Worm (Caenorhabditis elegans) whole organism, L1 larva: ENCODE measurements around the gene B0244.15.
A peak's percentile ranks its signal among the peaks of the same experiment; 100 is the strongest.

Experiments used
- C16A3.4 ChIP-seq: fragments of 150-350 bp; optimal IDR thresholded peaks from 2 replicates; lab custom pipeline; 2014; ENCODE audit warnings: missing biosample characterization, missing genetic modification characterization
- aly-2 ChIP-seq: fragments of 150-350 bp; optimal IDR thresholded peaks from 2 replicates; lab custom pipeline; 2014; ENCODE audit warnings: missing biosample characterization, missing genetic modification characterization
- ceh-82 ChIP-seq, 3 experiments: fragments of 150-350 bp in 1 of 3; sonication (generic microtip) in 2 of 3; optimal IDR thresholded peaks; 2 replicates each; lab custom pipeline; 2014 to 2017; ENCODE audit warnings: missing biosample characterization in 3 of 3, missing genetic modification characterization in 3 of 3
- ceh-88 ChIP-seq: fragments of 200-800 bp; sonication (Bioruptor generic); IDR thresholded peaks from 2 replicates; pipeline ENCODE4 v1.3.6; 2022; ENCODE audit warnings: missing genetic modification characterization, missing compliant biosample characterization
- dsc-1 ChIP-seq: sonication (generic microtip); optimal IDR thresholded peaks from 2 replicates; lab custom pipeline; 2016; ENCODE audit warnings: mild to moderate bottlenecking, missing genetic modification characterization, missing compliant biosample characterization
- efl-1 ChIP-seq, 4 experiments: fragments of 150-350 bp; optimal IDR thresholded peaks in 3 of 4; peaks in 1 of 4; 1 replicate in 1 of 4; 2 replicates in 3 of 4; lab custom pipeline; 2014; ENCODE audit warnings: missing biosample characterization in 2 of 4, missing genetic modification characterization in 2 of 4, missing genetic modification reagents in 2 of 4
- egl-27 ChIP-seq, 2 experiments: fragments of 150-350 bp in 1 of 2; sonication (generic microtip); optimal IDR thresholded peaks; 3 replicates each; lab custom pipeline; 2017 to 2018; ENCODE audit warnings: missing biosample characterization in 2 of 2, missing genetic modification characterization in 2 of 2, missing genetic modification reagents in 2 of 2
- elt-2 ChIP-seq: sonication (generic microtip); optimal IDR thresholded peaks from 2 replicates; lab custom pipeline; 2016; ENCODE audit warnings: missing genetic modification characterization, mild to moderate bottlenecking, inconsistent platforms, missing compliant biosample characterization, missing genetic modification reagents
- elt-3 ChIP-seq, 6 experiments: fragments of 150-350 bp in 1 of 6; sonication (generic microtip); optimal IDR thresholded peaks; 2 replicates each; lab custom pipeline; 2017 to 2018; ENCODE audit warnings: missing biosample characterization in 6 of 6, missing genetic modification characterization in 6 of 6, inconsistent platforms in 1 of 6
- ets-5 ChIP-seq: fragments of 200-800 bp; sonication (Bioruptor generic); IDR thresholded peaks from 2 replicates; pipeline ENCODE4 v1.3.6; 2022; ENCODE audit warnings: missing genetic modification characterization, missing compliant biosample characterization
- fkh-10 ChIP-seq: sonication (generic microtip); optimal IDR thresholded peaks from 2 replicates; lab custom pipeline; 2017; ENCODE audit warnings: missing biosample characterization, missing genetic modification reagents, missing genetic modification characterization
- fkh-8 ChIP-seq: sonication (generic microtip); optimal IDR thresholded peaks from 2 replicates; lab custom pipeline; 2016; ENCODE audit warnings: mild to moderate bottlenecking, missing genetic modification characterization, missing compliant biosample characterization
- fos-1 ChIP-seq: fragments of 150-350 bp; optimal IDR thresholded peaks from 2 replicates; lab custom pipeline; 2014; ENCODE audit warnings: missing biosample characterization, missing genetic modification characterization
- grh-1 ChIP-seq: fragments of 200-800 bp; sonication (Bioruptor generic); IDR thresholded peaks from 2 replicates; pipeline ENCODE4 v1.3.6; 2022; ENCODE audit warnings: missing genetic modification reagents, missing genetic modification characterization, missing compliant biosample characterization
- hlh-4 ChIP-seq: sonication (generic microtip); optimal IDR thresholded peaks from 2 replicates; lab custom pipeline; 2016; ENCODE audit warnings: mild to moderate bottlenecking, missing genetic modification characterization, missing compliant biosample characterization
- irx-1 ChIP-seq: sonication (generic microtip); optimal IDR thresholded peaks from 2 replicates; lab custom pipeline; 2016; ENCODE audit warnings: missing genetic modification characterization, missing compliant biosample characterization
- jun-1 ChIP-seq: fragments of 150-350 bp; optimal IDR thresholded peaks from 2 replicates; lab custom pipeline; 2014; ENCODE audit warnings: missing biosample characterization, missing genetic modification reagents, missing genetic modification characterization
- lin-13 ChIP-seq: fragments of 150-350 bp; optimal IDR thresholded peaks from 2 replicates; lab custom pipeline; 2014; ENCODE audit warnings: missing biosample characterization, missing genetic modification reagents, missing genetic modification characterization
- lin-14 ChIP-seq: fragments of 200-800 bp; sonication (Bioruptor generic); optimal IDR thresholded peaks from 2 replicates; lab custom pipeline; 2018; ENCODE audit warnings: mild to moderate bottlenecking, missing genetic modification characterization, moderate library complexity, missing compliant biosample characterization
- lin-15B ChIP-seq: fragments of 150-350 bp; sonication (generic microtip); optimal IDR thresholded peaks from 3 replicates; lab custom pipeline; 2014; ENCODE audit warnings: missing biosample characterization, missing genetic modification characterization
- lin-35 ChIP-seq, 2 experiments: fragments of 150-350 bp; optimal IDR thresholded peaks; 2 replicates each; lab custom pipeline; 2014; ENCODE audit warnings: missing biosample characterization in 2 of 2, missing genetic modification characterization in 2 of 2, missing genetic modification reagents in 2 of 2
- lin-39 ChIP-seq: fragments of 150-350 bp; optimal IDR thresholded peaks from 2 replicates; lab custom pipeline; 2014; ENCODE audit warnings: missing biosample characterization, missing genetic modification reagents, missing genetic modification characterization
- lsy-2 ChIP-seq, 2 experiments: fragments of 150-350 bp; optimal IDR thresholded peaks; 2 replicates each; lab custom pipeline; 2014; ENCODE audit warnings: missing biosample characterization in 2 of 2, missing genetic modification characterization in 2 of 2
- mef-2 ChIP-seq: fragments of 150-350 bp; optimal IDR thresholded peaks from 2 replicates; lab custom pipeline; 2014; ENCODE audit warnings: missing biosample characterization, missing genetic modification characterization
- mep-1 ChIP-seq: fragments of 150-350 bp; optimal IDR thresholded peaks from 2 replicates; lab custom pipeline; 2014; ENCODE audit warnings: missing biosample characterization, missing genetic modification characterization
- nhr-11 ChIP-seq: fragments of 150-350 bp; optimal IDR thresholded peaks from 2 replicates; lab custom pipeline; 2014; ENCODE audit warnings: missing biosample characterization, missing genetic modification characterization
- nhr-12 ChIP-seq: sonication (generic microtip); optimal IDR thresholded peaks from 2 replicates; lab custom pipeline; 2017; ENCODE audit warnings: missing biosample characterization, missing genetic modification characterization
- nhr-237 ChIP-seq: fragments of 150-350 bp; optimal IDR thresholded peaks from 2 replicates; lab custom pipeline; 2014; ENCODE audit warnings: missing biosample characterization, missing genetic modification characterization
- nhr-47 ChIP-seq: sonication (generic microtip); optimal IDR thresholded peaks from 2 replicates; lab custom pipeline; 2016; ENCODE audit warnings: mild to moderate bottlenecking, missing genetic modification characterization, moderate library complexity, missing compliant biosample characterization
- nhr-71 ChIP-seq: sonication (generic microtip); optimal IDR thresholded peaks from 2 replicates; lab custom pipeline; 2016; ENCODE audit warnings: mild to moderate bottlenecking, missing genetic modification characterization, moderate library complexity, missing compliant biosample characterization
- nhr-84 ChIP-seq: sonication (generic microtip); optimal IDR thresholded peaks from 2 replicates; lab custom pipeline; 2017; ENCODE audit warnings: missing biosample characterization, missing genetic modification characterization
- nhr-85 ChIP-seq: sonication (generic microtip); peaks from one replicate; lab custom pipeline; 2016; ENCODE audit warnings: missing genetic modification characterization, inconsistent platforms, missing compliant biosample characterization
- pax-3 ChIP-seq: fragments of 200-800 bp; sonication (Bioruptor generic); optimal IDR thresholded peaks from 2 replicates; lab custom pipeline; 2018; ENCODE audit warnings: mild to moderate bottlenecking, missing genetic modification characterization, moderate library complexity, missing compliant biosample characterization
- skn-1 ChIP-seq: fragments of 150-350 bp; optimal IDR thresholded peaks from 2 replicates; lab custom pipeline; 2014; ENCODE audit warnings: missing biosample characterization, missing genetic modification characterization
- snpc-4 ChIP-seq: fragments of 150-350 bp; optimal IDR thresholded peaks from 2 replicates; lab custom pipeline; 2014; ENCODE audit warnings: missing biosample characterization, missing genetic modification characterization
- snu-23 ChIP-seq: sonication (generic microtip); optimal IDR thresholded peaks from 2 replicates; lab custom pipeline; 2016; ENCODE audit warnings: missing genetic modification characterization, missing compliant biosample characterization
- sox-4 ChIP-seq: sonication (generic microtip); optimal IDR thresholded peaks from 2 replicates; lab custom pipeline; 2016; ENCODE audit warnings: missing genetic modification characterization, missing compliant biosample characterization
- sup-37 ChIP-seq: fragments of 200-800 bp; sonication (Bioruptor generic); optimal IDR thresholded peaks from 2 replicates; lab custom pipeline; 2018; ENCODE audit warnings: mild to moderate bottlenecking, missing genetic modification characterization, missing compliant biosample characterization
- swsn-7 ChIP-seq: sonication (generic microtip); optimal IDR thresholded peaks from 2 replicates; lab custom pipeline; 2016; ENCODE audit warnings: missing genetic modification characterization, missing compliant biosample characterization
- tbx-2 ChIP-seq: sonication (generic microtip); optimal IDR thresholded peaks from 2 replicates; lab custom pipeline; 2016; ENCODE audit warnings: missing genetic modification characterization, missing compliant biosample characterization
- unc-30 ChIP-seq: sonication (generic microtip); optimal IDR thresholded peaks from 2 replicates; lab custom pipeline; 2017; ENCODE audit warnings: missing biosample characterization, missing genetic modification characterization
- unc-62 ChIP-seq: fragments of 150-350 bp; optimal IDR thresholded peaks from 2 replicates; lab custom pipeline; 2014; ENCODE audit warnings: missing biosample characterization, missing genetic modification reagents, missing genetic modification characterization
- unc-86 ChIP-seq: sonication (generic microtip); optimal IDR thresholded peaks from 2 replicates; lab custom pipeline; 2016; ENCODE audit warnings: missing genetic modification characterization, missing compliant biosample characterization
- vab-15 ChIP-seq: sonication (generic microtip); optimal IDR thresholded peaks from 2 replicates; lab custom pipeline; 2017; ENCODE audit warnings: missing genotype, mild to moderate bottlenecking, missing genetic modification characterization, missing compliant biosample characterization
- xbp-1 ChIP-seq: sonication (generic microtip); optimal IDR thresholded peaks from 2 replicates; lab custom pipeline; 2016; ENCODE audit warnings: missing genetic modification characterization, missing compliant biosample characterization
- zag-1 ChIP-seq: fragments of 150-350 bp; optimal IDR thresholded peaks from 2 replicates; lab custom pipeline; 2014; ENCODE audit warnings: missing biosample characterization, missing genetic modification characterization
- ztf-4 ChIP-seq: fragments of 150-350 bp; optimal IDR thresholded peaks from 2 replicates; lab custom pipeline; 2014; ENCODE audit warnings: missing biosample characterization, missing genetic modification characterization

The B0244.15 gene

DNA sequence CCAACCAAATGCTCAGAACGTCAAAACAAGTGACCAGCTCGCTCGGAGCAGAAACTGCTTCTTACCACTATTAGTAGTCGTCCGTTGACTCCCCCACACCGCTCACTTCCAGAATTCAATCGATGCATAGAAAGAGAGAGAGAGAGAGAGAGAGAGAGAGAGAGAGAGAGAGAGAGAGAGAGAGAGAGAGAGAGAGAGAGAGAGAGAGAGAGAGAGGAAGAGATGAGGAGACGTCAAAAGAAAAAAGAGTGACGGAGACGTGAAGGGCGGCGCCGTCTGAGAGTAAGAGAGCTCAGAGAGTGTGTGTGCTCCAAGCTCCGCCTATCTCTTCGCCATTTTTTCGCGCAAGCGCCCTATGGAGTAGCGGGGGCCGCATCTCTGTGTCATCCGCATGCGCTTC is 12.0 kb downstream of the B0244.15 start, which contains the start of gene ida-1 (continued):
- TF ChIP-seq mef-2 (tag; lab: Kevin White, UChicago) (no peak), ets-5 (GFP tag; lab: Robert Waterston, UW) (no peak), nhr-11 (tag; lab: Kevin White, UChicago) (peak; percentile 12), grh-1 (GFP tag; lab: Robert Waterston, UW) (no peak), dsc-1 (tag; lab: Kevin White, UChicago) (no peak), nhr-84 (no peak), lin-13 (GFP tag; lab: Kevin White, UChicago) (peak; percentile 6)

DNA sequence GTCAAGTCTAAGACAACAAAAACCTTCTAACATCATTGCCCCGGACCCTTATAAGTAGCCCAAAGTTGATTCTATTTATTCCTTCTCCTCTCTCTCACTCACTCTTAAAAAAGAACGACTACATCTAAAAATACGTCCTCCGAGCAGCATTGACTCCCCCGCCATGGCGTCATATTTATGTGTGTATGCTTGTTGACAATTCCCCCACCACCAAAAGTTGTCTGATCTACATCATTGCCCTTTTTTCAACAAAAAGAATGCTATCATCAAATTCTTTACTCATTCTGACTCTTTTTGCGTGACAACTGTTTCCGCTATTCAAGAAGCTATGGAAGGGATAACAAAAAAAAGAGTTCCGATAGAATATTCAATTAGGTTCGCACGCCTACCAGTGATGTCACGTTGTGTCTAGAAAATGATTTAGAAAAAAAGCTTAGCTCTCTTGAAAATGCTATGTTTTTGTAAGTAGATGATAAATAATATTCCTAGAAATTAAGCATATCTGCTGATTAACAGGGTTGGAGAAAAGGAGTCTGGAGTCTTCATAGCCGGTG is 14.4 kb downstream of the B0244.15 start:
- peak; percentile 2 for TF ChIP-seq nhr-47
- TF ChIP-seq lin-35 (GFP tag; optimal IDR thresholded peaks at IDR 0.05; lab: Kevin White, UChicago), result no peak
- peak in 1 of 2 experiments; percentile 21 for TF ChIP-seq lsy-2 (tag; optimal IDR thresholded peaks at IDR 0.05; lab: Kevin White, UChicago)
- peak; percentile 49 for TF ChIP-seq fkh-10 (GFP tag; lab: Kevin White, UChicago)
- peak; percentile 74 for TF ChIP-seq unc-86 (tag; lab: Kevin White, UChicago)
- peak; percentile 69 for TF ChIP-seq lin-14 (GFP tag; lab: Kevin White, UChicago)
- peak; percentile 66 for TF ChIP-seq fkh-8
- no peak for TF ChIP-seq swsn-7 (tag; lab: Kevin White, UChicago)
- peak; percentile 45 for TF ChIP-seq nhr-71 (tag; lab: Kevin White, UChicago)
- TF ChIP-seq mef-2 (tag; lab: Kevin White, UChicago), result peak; percentile 21
- TF ChIP-seq ceh-88, result no peak
- peak; percentile 6 for TF ChIP-seq sox-4 (tag; lab: Kevin White, UChicago)

DNA sequence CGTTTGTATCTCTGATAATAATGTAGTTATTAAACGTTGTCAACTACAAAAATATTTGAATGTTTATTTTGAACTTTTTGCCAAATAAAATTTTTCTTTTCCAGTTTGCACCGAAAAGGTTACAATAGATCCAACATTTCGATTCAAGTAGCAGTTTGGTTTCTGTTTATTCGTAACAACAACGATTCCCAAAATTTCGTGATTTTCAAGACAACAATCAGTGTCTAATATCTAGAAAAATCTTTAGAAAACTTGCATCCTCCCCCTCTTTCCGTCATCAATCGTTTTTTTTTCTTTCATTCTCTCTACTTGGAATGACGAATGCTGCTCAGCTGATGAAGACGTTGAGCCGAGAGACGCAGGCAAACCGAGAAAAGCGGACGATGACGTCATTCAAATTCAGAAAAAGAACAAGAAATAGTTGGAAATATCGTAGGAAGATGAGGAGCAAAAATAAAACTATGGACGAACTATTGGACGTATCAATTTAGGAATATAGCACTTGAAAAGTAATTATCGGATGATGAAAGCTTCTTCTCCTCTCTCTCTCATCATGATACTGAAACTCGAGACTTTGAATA is 15.4 kb downstream of the B0244.15 start:
- TF ChIP-seq efl-1 (optimal IDR thresholded peaks at IDR 0.05; lab: Kevin White, UChicago) (peak; percentile 23 to 33), efl-1 (GFP tag; optimal IDR thresholded peaks at IDR 0.05 in 1 of 2; lab: Kevin White, UChicago) (peak in 1 of 2 experiments; percentile 19), ets-5 (GFP tag; lab: Robert Waterston, UW) (no peak), unc-30 (tag; lab: Kevin White, UChicago) (no peak), swsn-7 (tag; lab: Kevin White, UChicago) (peak; percentile 77), lin-39 (tag; lab: Kevin White, UChicago) (no peak), C16A3.4 (peak; percentile 10), egl-27 (tag; optimal IDR thresholded peaks at IDR 0.05; lab: Kevin White, UChicago) (peak in 1 of 2 experiments; percentile 37), nhr-11 (tag; lab: Kevin White, UChicago) (peak; percentile 40), jun-1 (no peak), tbx-2 (tag; lab: Kevin White, UChicago) (peak; percentile 49), zag-1 (tag; lab: Kevin White, UChicago) (no peak), fos-1 (tag; lab: Kevin White, UChicago) (peak; percentile 57), lin-15B (tag; lab: Kevin White, UChicago) (no peak), nhr-47 (peak; percentile 82), sox-4 (tag; lab: Kevin White, UChicago) (peak; percentile 72), snpc-4 (tag; lab: Kevin White, UChicago) (no peak), mep-1 (tag; lab: Kevin White, UChicago) (peak; percentile 62), pax-3 (tag; lab: Kevin White, UChicago) (peak; percentile 63), unc-62 (GFP tag; lab: Kevin White, UChicago) (no peak), elt-2 (tag; lab: Kevin White, UChicago) (no peak), nhr-12 (tag; lab: Kevin White, UChicago) (no peak), aly-2 (tag; lab: Kevin White, UChicago) (no peak), irx-1 (tag; lab: Kevin White, UChicago) (peak; percentile 52), skn-1 (tag; lab: Kevin White, UChicago) (no peak), nhr-84 (no peak), nhr-237 (no peak), dsc-1 (tag; lab: Kevin White, UChicago) (peak; percentile 74), vab-15 (no peak), hlh-4 (tag; lab: Kevin White, UChicago) (no peak), nhr-85 (tag; lab: Kevin White, UChicago) (no peak), sup-37 (GFP tag; lab: Kevin White, UChicago) (no peak), ztf-4 (tag; lab: Kevin White, UChicago) (peak; percentile 65), ceh-82 (tag; optimal IDR thresholded peaks at IDR 0.05; lab: Kevin White, UChicago) (peak; percentile 24 to 43 (median 24)), xbp-1 (tag; lab: Kevin White, UChicago) (peak; percentile 60), elt-3 (tag; optimal IDR thresholded peaks at IDR 0.05; lab: Kevin White, UChicago) (no peak), snu-23 (GFP tag; lab: Kevin White, UChicago) (peak; percentile 27)
